Worm (Caenorhabditis elegans) whole organism, young adult: ENCODE results near the gene epac-1.

Experiments
- B0336.3 ChIP-seq: fragments of 200-800 bp; sonication (Bioruptor generic); IDR thresholded peaks from 2 replicates; pipeline ENCODE4 v1.3.6; 2022; ENCODE audit warnings: missing genetic modification characterization, missing compliant biosample characterization
- C06A6.2 ChIP-seq: fragments of 200-800 bp; sonication (Bioruptor generic); conservative IDR thresholded peaks from 2 replicates; pipeline ENCODE4 v1.3.6; 2022; ENCODE audit warnings: missing genetic modification characterization, missing compliant biosample characterization
- C17E4.6 ChIP-seq: fragments of 200-800 bp; sonication (Bioruptor generic); IDR thresholded peaks from 2 replicates; pipeline ENCODE4 v1.3.6; 2022; ENCODE audit warnings: missing genetic modification reagents, missing genetic modification characterization, missing compliant biosample characterization
- F49E8.2 ChIP-seq: sonication (generic microtip); optimal IDR thresholded peaks from 3 replicates; lab custom pipeline; 2017; ENCODE audit warnings: missing genetic modification characterization, mild to moderate bottlenecking, missing compliant biosample characterization, antibody characterized with exemption, moderate library complexity; ENCODE audit not compliant: insufficient read depth
- F55B11.4 ChIP-seq: sonication (generic microtip); optimal IDR thresholded peaks from 2 replicates; lab custom pipeline; 2016; ENCODE audit warnings: missing compliant biosample characterization, missing genetic modification characterization, borderline replicate concordance; ENCODE audit not compliant: insufficient read depth
- T07F8.4 ChIP-seq: sonication (generic microtip); optimal IDR thresholded peaks from 2 replicates; lab custom pipeline; 2016; ENCODE audit warnings: mild to moderate bottlenecking, missing genetic modification characterization, moderate library complexity, missing compliant biosample characterization
- T26A5.8 ChIP-seq: sonication (generic microtip); optimal IDR thresholded peaks from 2 replicates; lab custom pipeline; 2016; ENCODE audit warnings: missing genetic modification characterization, missing compliant biosample characterization
- Y53G8AR.9 ChIP-seq: fragments of 200-800 bp; sonication (Bioruptor generic); conservative IDR thresholded peaks from 2 replicates; pipeline ENCODE4 v1.3.6; 2022; ENCODE audit warnings: missing genetic modification reagents, missing genetic modification characterization, missing compliant biosample characterization
- ZK185.1 ChIP-seq: sonication (generic microtip); optimal IDR thresholded peaks from 2 replicates; lab custom pipeline; 2016; ENCODE audit warnings: mild to moderate bottlenecking, missing genetic modification characterization, missing compliant biosample characterization; ENCODE audit not compliant: poor library complexity, severe bottlenecking
- ama-1 ChIP-seq, 3 experiments: fragments of 150-350 bp in 1 of 3; sonication (generic microtip) in 2 of 3; optimal IDR thresholded peaks; 2 replicates each; lab custom pipeline; 2014 to 2018; ENCODE audit warnings: missing biosample characterization in 2 of 3, missing genetic modification characterization in 2 of 3, missing genetic modification reagents in 2 of 3
- aptf-3 ChIP-seq: fragments of 200-800 bp; sonication (Bioruptor generic); IDR thresholded peaks from 2 replicates; pipeline ENCODE4 v1.3.6; 2022; ENCODE audit warnings: missing genetic modification characterization, missing compliant biosample characterization
- athp-1 ChIP-seq: sonication (generic microtip); optimal IDR thresholded peaks from 2 replicates; lab custom pipeline; 2017; ENCODE audit warnings: mild to moderate bottlenecking, missing genetic modification characterization, missing compliant biosample characterization
- attf-5 ChIP-seq: fragments of 200-800 bp; sonication (Bioruptor generic); optimal IDR thresholded peaks from 2 replicates; lab custom pipeline; 2018; ENCODE audit warnings: mild to moderate bottlenecking, missing genetic modification characterization, missing compliant biosample characterization
- attf-6 ChIP-seq: fragments of 200-800 bp; sonication (Bioruptor generic); IDR thresholded peaks from 2 replicates; pipeline ENCODE4 v1.3.6; 2022; ENCODE audit warnings: missing genetic modification reagents, missing genetic modification characterization, missing compliant biosample characterization
- cebp-1 ChIP-seq, 2 experiments: fragments of 200-800 bp in 1 of 2; sonication (Bioruptor generic) in 1 of 2; sonication (generic microtip) in 1 of 2; IDR thresholded peaks in 1 of 2; optimal IDR thresholded peaks in 1 of 2; 2 replicates each; pipeline versions ENCODE4 v1.3.6 to Lab custom; 2017 to 2022; ENCODE audit warnings: missing compliant biosample characterization in 2 of 2, missing genetic modification characterization in 2 of 2, mild to moderate bottlenecking in 1 of 2, missing genetic modification reagents in 1 of 2, moderate library complexity in 1 of 2
- ceh-100 ChIP-seq: fragments of 200-800 bp; sonication (Bioruptor generic); IDR thresholded peaks from 2 replicates; pipeline ENCODE4 v1.3.6; 2022; ENCODE audit warnings: missing genetic modification reagents, missing genetic modification characterization, missing compliant biosample characterization
- ceh-27 ChIP-seq: fragments of 200-800 bp; sonication (Bioruptor generic); optimal IDR thresholded peaks from 2 replicates; lab custom pipeline; 2018; ENCODE audit warnings: mild to moderate bottlenecking, missing genetic modification characterization, moderate library complexity, missing compliant biosample characterization
- ceh-40 ChIP-seq: fragments of 200-800 bp; sonication (Bioruptor generic); IDR thresholded peaks from 2 replicates; pipeline ENCODE4 v1.3.6; 2022; ENCODE audit warnings: missing genetic modification characterization, missing compliant biosample characterization
- ceh-79 ChIP-seq: sonication (generic microtip); optimal IDR thresholded peaks from 2 replicates; lab custom pipeline; 2017; ENCODE audit warnings: mild to moderate bottlenecking, missing genetic modification characterization, missing compliant biosample characterization
- die-1 ChIP-seq: sonication (generic microtip); optimal IDR thresholded peaks from 2 replicates; lab custom pipeline; 2016; ENCODE audit warnings: missing genotype, mild to moderate bottlenecking, missing genetic modification characterization, missing compliant biosample characterization
- dox-1 ChIP-seq: fragments of 200-800 bp; sonication (Bioruptor generic); IDR thresholded peaks from 2 replicates; pipeline ENCODE4 v1.3.6; 2022; ENCODE audit warnings: missing genetic modification reagents, missing genetic modification characterization, missing compliant biosample characterization
- egl-18 ChIP-seq: fragments of 200-800 bp; sonication (Bioruptor generic); IDR thresholded peaks from 2 replicates; pipeline ENCODE4 v1.3.6; 2022; ENCODE audit warnings: missing genetic modification reagents, missing genetic modification characterization, missing compliant biosample characterization
- ekl-4 ChIP-seq: fragments of 200-800 bp; sonication (Bioruptor generic); IDR thresholded peaks from 2 replicates; pipeline ENCODE4 v1.3.6; 2022; ENCODE audit warnings: missing genetic modification reagents, missing genetic modification characterization, missing compliant biosample characterization
- hlh-12 ChIP-seq: sonication (generic microtip); optimal IDR thresholded peaks from 2 replicates; lab custom pipeline; 2016; ENCODE audit warnings: missing genetic modification characterization, missing compliant biosample characterization
- hlh-26 ChIP-seq: fragments of 200-800 bp; sonication (Bioruptor generic); conservative IDR thresholded peaks from 2 replicates; pipeline ENCODE4 v1.3.6; 2022; ENCODE audit warnings: missing genetic modification reagents, missing genetic modification characterization, missing compliant biosample characterization
- lag-1 ChIP-seq: fragments of 200-800 bp; sonication (Bioruptor generic); IDR thresholded peaks from 2 replicates; pipeline ENCODE4 v1.3.6; 2022; ENCODE audit warnings: missing genetic modification reagents, missing genetic modification characterization, missing compliant biosample characterization
- let-607 ChIP-seq, 2 experiments: fragments of 200-800 bp in 1 of 2; sonication (Bioruptor generic) in 1 of 2; sonication (generic microtip) in 1 of 2; optimal IDR thresholded peaks; 2 replicates each; lab custom pipeline; 2016 to 2018; ENCODE audit warnings: mild to moderate bottlenecking in 2 of 2, missing compliant biosample characterization in 2 of 2, missing genetic modification characterization in 2 of 2, moderate library complexity in 2 of 2, missing genotype in 1 of 2
- lin-54 ChIP-seq: fragments of 200-800 bp; sonication (Bioruptor generic); optimal IDR thresholded peaks from 2 replicates; lab custom pipeline; 2018; ENCODE audit warnings: mild to moderate bottlenecking, missing genetic modification characterization, missing compliant biosample characterization
- lsy-27 ChIP-seq: sonication (generic microtip); optimal IDR thresholded peaks from 2 replicates; lab custom pipeline; 2017; ENCODE audit warnings: missing genetic modification characterization, mild to moderate bottlenecking, missing compliant biosample characterization, antibody characterized with exemption, missing genotype, borderline replicate concordance; ENCODE audit not compliant: insufficient read depth
- madf-10 ChIP-seq: sonication (generic microtip); optimal IDR thresholded peaks from 2 replicates; lab custom pipeline; 2016; ENCODE audit warnings: mild to moderate bottlenecking, missing genetic modification characterization, missing compliant biosample characterization
- madf-3 ChIP-seq: fragments of 200-800 bp; sonication (Bioruptor generic); IDR thresholded peaks from 2 replicates; pipeline ENCODE4 v1.3.6; 2022; ENCODE audit warnings: missing genetic modification reagents, missing genetic modification characterization, missing compliant biosample characterization
- mel-28 ChIP-seq: sonication (generic microtip); optimal IDR thresholded peaks from 2 replicates; lab custom pipeline; 2016; ENCODE audit warnings: borderline replicate concordance, mild to moderate bottlenecking, missing genetic modification characterization, missing compliant biosample characterization
- nfya-1 ChIP-seq: sonication (generic microtip); optimal IDR thresholded peaks from 2 replicates; lab custom pipeline; 2017; ENCODE audit warnings: antibody characterized with exemption, missing compliant biosample characterization, missing genetic modification characterization, borderline replicate concordance; ENCODE audit not compliant: insufficient read depth
- pha-4 ChIP-seq: fragments of 150-350 bp; sonication (generic microtip); optimal IDR thresholded peaks from 2 replicates; lab custom pipeline; 2014; ENCODE audit warnings: missing biosample characterization, missing genetic modification reagents, missing genetic modification characterization
- rcor-1 ChIP-seq: fragments of 200-800 bp; sonication (Bioruptor generic); IDR thresholded peaks from 2 replicates; pipeline ENCODE4 v1.3.6; 2022; ENCODE audit warnings: missing genetic modification reagents, missing genetic modification characterization, missing compliant biosample characterization
- rpc-1 ChIP-seq, 2 experiments: fragments of 150-350 bp in 1 of 2; sonication (generic microtip) in 1 of 2; optimal IDR thresholded peaks; 2 replicates each; lab custom pipeline; 2014 to 2018; ENCODE audit warnings: missing biosample characterization in 1 of 2, missing genetic modification characterization in 1 of 2, missing genetic modification reagents in 1 of 2, missing genotype in 1 of 2
- snpc-1.3 ChIP-seq: sonication (generic microtip); optimal IDR thresholded peaks from 2 replicates; lab custom pipeline; 2017; ENCODE audit warnings: missing genetic modification characterization, mild to moderate bottlenecking, missing compliant biosample characterization, antibody characterized with exemption, moderate library complexity, missing genotype, missing genetic modification reagents; ENCODE audit not compliant: insufficient read depth
- somi-1 ChIP-seq: fragments of 200-800 bp; sonication (Bioruptor generic); optimal IDR thresholded peaks from 2 replicates; lab custom pipeline; 2018; ENCODE audit warnings: mild to moderate bottlenecking, missing genetic modification characterization, missing compliant biosample characterization
- sptf-2 ChIP-seq: fragments of 200-800 bp; sonication (Bioruptor generic); optimal IDR thresholded peaks from 2 replicates; lab custom pipeline; 2018; ENCODE audit warnings: mild to moderate bottlenecking, missing genetic modification characterization, missing compliant biosample characterization
- tbp1 ChIP-seq: fragments of 200-800 bp; sonication (Bioruptor generic); optimal IDR thresholded peaks from 2 replicates; lab custom pipeline; 2018; ENCODE audit warnings: mild to moderate bottlenecking, missing genetic modification characterization, missing compliant biosample characterization
- ztf-25 ChIP-seq: fragments of 200-800 bp; sonication (Bioruptor generic); IDR thresholded peaks from 2 replicates; pipeline ENCODE4 v1.3.6; 2022; ENCODE audit warnings: missing genetic modification reagents, missing genetic modification characterization, missing compliant biosample characterization

The epac-1 gene

ce11 chrIII:10202391-10202790 is 13.4 kb downstream of the epac-1 start:
- no peak for TF ChIP-seq lag-1 (GFP tag; lab: Robert Waterston, UW)
- no peak for TF ChIP-seq pha-4 (tag; lab: Kevin White, UChicago)
- peak; percentile 87; the same call in 1 of the 2 replicates for TF ChIP-seq cebp-1 (GFP tag; IDR thresholded peaks at IDR 0.05; lab: Robert Waterston, UW)
- TF ChIP-seq cebp-1 (tag; optimal IDR thresholded peaks at IDR 0.05; lab: Kevin White, UChicago) = peak; percentile 99

ce11 chrIII:10202894-10203871 is 14.2 kb downstream of the epac-1 start, which contains the start of gene chc-1:
TSS of gene chc-1 (plus strand) at chrIII:10203821.
- TF ChIP-seq C17E4.6 (GFP tag; lab: Robert Waterston, UW) (no peak), ceh-79 (tag; lab: Kevin White, UChicago) (no peak), F49E8.2 (tag; lab: Kevin White, UChicago) (no peak), snpc-1.3 (tag; lab: Kevin White, UChicago) (no peak), ceh-40 (GFP tag; lab: Robert Waterston, UW) (no peak), lin-54 (GFP tag; lab: Kevin White, UChicago) (no peak), dox-1 (GFP tag; lab: Robert Waterston, UW) (peak; percentile 46; the same call in 1 of the 2 replicates), somi-1 (GFP tag; lab: Kevin White, UChicago) (no peak), let-607 (tag; optimal IDR thresholded peaks at IDR 0.05; lab: Kevin White, UChicago) (peak in 1 of 2 experiments; percentile 41), ZK185.1 (no peak), ekl-4 (GFP tag; lab: Robert Waterston, UW) (no peak), ama-1 (optimal IDR thresholded peaks at IDR 0.05; lab: Kevin White, UChicago) (no peak), ama-1 (GFP tag; optimal IDR thresholded peaks at IDR 0.05; lab: Kevin White, UChicago) (no peak), B0336.3 (no peak), attf-6 (GFP tag; lab: Robert Waterston, UW) (no peak), attf-5 (GFP tag; lab: Kevin White, UChicago) (peak; percentile 33), lsy-27 (no peak), T26A5.8 (tag; lab: Kevin White, UChicago) (no peak), nfya-1 (tag; lab: Kevin White, UChicago) (no peak), sptf-2 (GFP tag; lab: Kevin White, UChicago) (no peak), ceh-100 (GFP tag; lab: Robert Waterston, UW) (no peak), tbp1 (GFP tag; lab: Kevin White, UChicago) (no peak), madf-10 (tag; lab: Kevin White, UChicago) (no peak), C06A6.2 (GFP tag; lab: Robert Waterston, UW) (no peak), ztf-25 (GFP tag; lab: Robert Waterston, UW) (no peak), mel-28 (tag; lab: Kevin White, UChicago) (no peak), cebp-1 (GFP tag; IDR thresholded peaks at IDR 0.05; lab: Robert Waterston, UW) (no peak), cebp-1 (tag; optimal IDR thresholded peaks at IDR 0.05; lab: Kevin White, UChicago) (peak; percentile 16), die-1 (tag; lab: Kevin White, UChicago) (no peak), athp-1 (no peak), rpc-1 (optimal IDR thresholded peaks at IDR 0.05; lab: Kevin White, UChicago) (no peak), rpc-1 (tag; optimal IDR thresholded peaks at IDR 0.05; lab: Kevin White, UChicago) (no peak), aptf-3 (GFP tag; lab: Robert Waterston, UW) (0 out of 2 replicates have a peak, but pooled peaks have one; percentile 39), T07F8.4 (tag; lab: Kevin White, UChicago) (no peak), Y53G8AR.9 (GFP tag; lab: Robert Waterston, UW) (no peak), hlh-12 (tag; lab: Kevin White, UChicago) (no peak), F55B11.4 (no peak), madf-3 (GFP tag; lab: Robert Waterston, UW) (peak; percentile 89), rcor-1 (no peak), hlh-26 (GFP tag; lab: Robert Waterston, UW) (no peak), ceh-27 (GFP tag; lab: Kevin White, UChicago) (no peak), egl-18 (GFP tag; lab: Robert Waterston, UW) (no peak)
